Worm (Caenorhabditis elegans): ENCODE results near the gene mec-3.

mec-3 gene

ce11 chrIV:10419896-10420295, 41.8 kb downstream of the mec-3 start:
- TF ChIP-seq unc-62 (GFP tag; optimal IDR thresholded peaks at IDR 0.05) (peak; percentile 31), tbx-2 (tag; optimal IDR thresholded peaks at IDR 0.05) (no peak), lin-39 (tag; optimal IDR thresholded peaks at IDR 0.05) (peak; percentile 73)

DNA sequence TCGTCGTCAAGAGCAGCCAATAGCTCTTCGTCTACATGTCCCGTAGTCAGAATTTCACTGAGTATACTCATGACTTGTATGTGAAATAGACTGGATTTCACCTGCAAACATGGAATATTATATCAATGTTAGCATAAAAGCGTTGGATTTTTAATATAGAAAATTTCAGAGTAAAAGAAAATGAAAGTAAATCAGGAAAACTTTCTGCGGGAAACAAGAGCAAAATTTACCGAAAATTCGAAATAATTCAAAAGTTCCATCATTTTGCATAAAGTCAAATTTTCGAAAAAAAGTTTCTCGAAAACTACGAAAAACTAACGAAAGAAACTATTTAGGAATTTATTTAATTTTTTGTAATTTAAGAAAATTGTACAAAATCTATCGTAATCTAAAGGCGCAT, 43.9 kb downstream of the mec-3 start, which contains the start of gene F13B12.6:
Gene F13B12.6, minus strand, starts transcription at position 101 of the 400 bp plus-strand sequence.
- no peak for TF ChIP-seq jun-1 (tag; optimal IDR thresholded peaks at IDR 0.05)
- no peak for TF ChIP-seq nfya-1 (tag; optimal IDR thresholded peaks at IDR 0.05; ENCODE audit: insufficient read depth)
- no peak for TF ChIP-seq nhr-25 (tag; optimal IDR thresholded peaks at IDR 0.05)
- TF ChIP-seq ztf-11 (tag; optimal IDR thresholded peaks at IDR 0.05) = no peak
- no peak for TF ChIP-seq sea-2 (GFP tag; optimal IDR thresholded peaks at IDR 0.05)
- no peak for TF ChIP-seq pha-4 (tag; optimal IDR thresholded peaks at IDR 0.05)
- no peak for TF ChIP-seq nhr-43 (tag; optimal IDR thresholded peaks at IDR 0.05; ENCODE audit: poor library complexity, severe bottlenecking)
- no peak for TF ChIP-seq nhr-67 (tag; optimal IDR thresholded peaks at IDR 0.05)
- no peak for TF ChIP-seq snpc-4 (tag; optimal IDR thresholded peaks at IDR 0.05)
- no peak for TF ChIP-seq hmg-11 (tag; optimal IDR thresholded peaks at IDR 0.05)
- no peak for TF ChIP-seq egl-27 (tag; optimal IDR thresholded peaks at IDR 0.05)
- TF ChIP-seq ceh-16 (tag; optimal IDR thresholded peaks at IDR 0.05) = no peak
- TF ChIP-seq R02D3.7 (tag; optimal IDR thresholded peaks at IDR 0.05) = no peak
- TF ChIP-seq elt-2 (tag; optimal IDR thresholded peaks at IDR 0.05) = no peak
- TF ChIP-seq nhr-11 (tag; optimal IDR thresholded peaks at IDR 0.05) = no peak
- no peak for TF ChIP-seq ZK546.5 (tag; optimal IDR thresholded peaks at IDR 0.05)
- TF ChIP-seq skn-1 (tag; optimal IDR thresholded peaks at IDR 0.05) = no peak
- TF ChIP-seq pqm-1 (tag; optimal IDR thresholded peaks at IDR 0.05) = no peak

- TF ChIP-seq eor-1 (tag; optimal IDR thresholded peaks at IDR 0.05) (no peak), nhr-23 (tag; optimal IDR thresholded peaks at IDR 0.05) (no peak), hmg-11 (tag; optimal IDR thresholded peaks at IDR 0.05) (no peak), ztf-11 (tag; optimal IDR thresholded peaks at IDR 0.05) (no peak), ceh-28 (tag; optimal IDR thresholded peaks at IDR 0.05) (no peak), nhr-28 (tag; optimal IDR thresholded peaks at IDR 0.05) (no peak), lin-39 (tag; optimal IDR thresholded peaks at IDR 0.05) (no peak), ama-1 (optimal IDR thresholded peaks at IDR 0.05) (no peak), fos-1 (tag; optimal IDR thresholded peaks at IDR 0.05) (no peak), elt-1 (tag; optimal IDR thresholded peaks at IDR 0.05) (no peak), skn-1 (tag; optimal IDR thresholded peaks at IDR 0.05) (no peak), nhr-25 (tag; optimal IDR thresholded peaks at IDR 0.05) (no peak), jun-1 (tag; optimal IDR thresholded peaks at IDR 0.05) (no peak), fkh-10 (GFP tag; optimal IDR thresholded peaks at IDR 0.05) (no peak), unc-39 (tag; optimal IDR thresholded peaks at IDR 0.05) (no peak), mdl-1 (tag; optimal IDR thresholded peaks at IDR 0.05) (no peak), sea-2 (GFP tag; optimal IDR thresholded peaks at IDR 0.05) (no peak), snpc-4 (tag; optimal IDR thresholded peaks at IDR 0.05) (no peak)
These were observed 47.8 kb downstream of the mec-3 start, which contains the start of gene R10H10.7 for ce11 chrIV:10413828-10414227. R10H10.7 (minus strand) TSS chrIV:10413928.

ce11 chrIV:10409377-10409776, 52.3 kb downstream of the mec-3 start, which contains the start of gene rfk-1:
rfk-1 (minus strand) TSS chrIV:10409477.
- no peak for TF ChIP-seq eor-1 (tag; optimal IDR thresholded peaks at IDR 0.05)
- TF ChIP-seq nfya-1 (tag; optimal IDR thresholded peaks at IDR 0.05; ENCODE audit: insufficient read depth) = no peak
- TF ChIP-seq fos-1 (tag; optimal IDR thresholded peaks at IDR 0.05) = no peak
- TF ChIP-seq mdl-1 (tag; optimal IDR thresholded peaks at IDR 0.05) = no peak
- TF ChIP-seq nhr-25 (tag; optimal IDR thresholded peaks at IDR 0.05) = no peak
- TF ChIP-seq hmg-11 (tag; optimal IDR thresholded peaks at IDR 0.05) = no peak
- TF ChIP-seq skn-1 (tag; optimal IDR thresholded peaks at IDR 0.05) = no peak
- TF ChIP-seq elt-3 (tag; optimal IDR thresholded peaks at IDR 0.05) = no peak
- no peak for TF ChIP-seq elt-1 (tag; optimal IDR thresholded peaks at IDR 0.05)
- TF ChIP-seq nhr-28 (tag; optimal IDR thresholded peaks at IDR 0.05) = no peak
- no peak for TF ChIP-seq nhr-76 (tag; optimal IDR thresholded peaks at IDR 0.05)
